Worm (Caenorhabditis elegans): ENCODE results near the gene cyk-4.

DNA sequence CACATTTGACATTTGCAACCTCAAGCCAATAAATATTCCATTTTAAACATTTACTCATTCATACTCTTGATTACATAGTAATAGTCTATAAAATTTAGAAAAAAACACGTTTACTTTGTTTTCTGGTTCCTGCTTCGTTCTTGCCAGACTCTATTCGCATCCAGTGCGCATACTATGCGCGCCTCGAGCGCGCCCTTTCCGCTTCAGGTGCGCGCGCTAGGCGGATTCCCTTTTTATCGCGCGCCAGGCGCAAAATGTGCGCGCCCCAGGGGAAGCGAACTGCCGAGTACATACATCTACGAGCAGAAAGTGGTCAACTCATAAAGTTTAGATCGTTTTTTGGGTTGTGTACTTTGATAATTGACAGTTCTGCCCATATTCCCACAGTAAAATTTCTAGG lies 29.6 kb downstream of the cyk-4 start:
- TF ChIP-seq ama-1 (optimal IDR thresholded peaks at IDR 0.05) (no peak), ceh-24 (tag; optimal IDR thresholded peaks at IDR 0.05) (no peak)

Data from whole organism, late embryonic.